Fruit fly (Drosophila melanogaster): ENCODE results near the gene CaBP1.

dm6 chr2L:16326892-16327291 lies 29.6 kb downstream of the CaBP1 start, which contains the start of gene CG4278:
- TF ChIP-seq ttk (optimal IDR thresholded peaks at IDR 0.05) (no peak), insv (optimal IDR thresholded peaks at IDR 0.05) (no peak), h (optimal IDR thresholded peaks at IDR 0.05) (no peak)

Data from Kc167 (cell line).